Worm (Caenorhabditis elegans) whole organism, late embryonic: ENCODE data around the gene mab-10.
A peak's percentile ranks its signal among the peaks of the same experiment; 100 is the strongest.

Source experiments
- C08G9.2 ChIP-seq: sonication (generic microtip); optimal IDR thresholded peaks from 2 replicates; lab custom pipeline; 2016; ENCODE audit warnings: mild to moderate bottlenecking, missing genetic modification characterization, moderate library complexity, missing compliant biosample characterization
- C38D4.7 ChIP-seq: fragments of 200-800 bp; sonication (Bioruptor generic); optimal IDR thresholded peaks from 2 replicates; lab custom pipeline; 2018; ENCODE audit warnings: mild to moderate bottlenecking, missing genetic modification characterization, moderate library complexity, missing compliant biosample characterization
- F13H6.1 ChIP-seq: sonication (generic microtip); optimal IDR thresholded peaks from 2 replicates; lab custom pipeline; 2016; ENCODE audit warnings: missing genetic modification characterization, missing compliant biosample characterization
- ahr-1 ChIP-seq: sonication (generic microtip); optimal IDR thresholded peaks from 2 replicates; lab custom pipeline; 2016; ENCODE audit warnings: missing genetic modification characterization, missing compliant biosample characterization
- ceh-14 ChIP-seq: sonication (generic microtip); optimal IDR thresholded peaks from 2 replicates; lab custom pipeline; 2016; ENCODE audit warnings: missing genotype, missing genetic modification characterization, missing compliant biosample characterization
- ceh-18 ChIP-seq: sonication (generic microtip); optimal IDR thresholded peaks from 2 replicates; lab custom pipeline; 2016; ENCODE audit warnings: missing genetic modification characterization, missing compliant biosample characterization
- ceh-19 ChIP-seq: fragments of 200-800 bp; sonication (Bioruptor generic); optimal IDR thresholded peaks from 2 replicates; lab custom pipeline; 2018; ENCODE audit warnings: mild to moderate bottlenecking, missing genetic modification characterization, missing compliant biosample characterization
- ceh-2 ChIP-seq: sonication (generic microtip); optimal IDR thresholded peaks from 2 replicates; lab custom pipeline; 2016; ENCODE audit warnings: missing genotype, missing genetic modification characterization, missing compliant biosample characterization
- ceh-24 ChIP-seq: sonication (generic microtip); optimal IDR thresholded peaks from 2 replicates; lab custom pipeline; 2016; ENCODE audit warnings: mild to moderate bottlenecking, missing genetic modification characterization, missing compliant biosample characterization
- ceh-31 ChIP-seq: sonication (generic microtip); optimal IDR thresholded peaks from 2 replicates; lab custom pipeline; 2016; ENCODE audit warnings: missing genetic modification characterization, missing compliant biosample characterization
- ceh-45 ChIP-seq: fragments of 200-800 bp; sonication (Bioruptor generic); IDR thresholded peaks from 2 replicates; pipeline ENCODE4 v1.3.6; 2022; ENCODE audit warnings: missing genetic modification reagents, missing genetic modification characterization, missing compliant biosample characterization
- ceh-48 ChIP-seq: sonication (generic microtip); optimal IDR thresholded peaks from 2 replicates; lab custom pipeline; 2016; ENCODE audit warnings: missing genetic modification characterization, inconsistent platforms, missing compliant biosample characterization
- che-1 ChIP-seq: sonication (generic microtip); optimal IDR thresholded peaks from 2 replicates; lab custom pipeline; 2016; ENCODE audit warnings: mild to moderate bottlenecking, missing genetic modification characterization, missing compliant biosample characterization
- elt-2 ChIP-seq: sonication (generic microtip); optimal IDR thresholded peaks from 2 replicates; lab custom pipeline; 2016; ENCODE audit warnings: missing genetic modification reagents, missing genetic modification characterization, missing compliant biosample characterization
- elt-4 ChIP-seq: sonication (generic microtip); optimal IDR thresholded peaks from 2 replicates; lab custom pipeline; 2016; ENCODE audit warnings: missing genetic modification characterization, missing compliant biosample characterization
- ets-4 ChIP-seq: sonication (generic microtip); optimal IDR thresholded peaks from 2 replicates; lab custom pipeline; 2016; ENCODE audit warnings: missing genetic modification characterization, missing compliant biosample characterization
- fax-1 ChIP-seq: sonication (generic microtip); optimal IDR thresholded peaks from 2 replicates; lab custom pipeline; 2016; ENCODE audit warnings: missing genotype, missing genetic modification characterization, missing compliant biosample characterization
- gmeb-2 ChIP-seq: sonication (generic microtip); optimal IDR thresholded peaks from 2 replicates; lab custom pipeline; 2016; ENCODE audit warnings: missing genetic modification characterization, inconsistent platforms, missing compliant biosample characterization
- hlh-13 ChIP-seq: fragments of 200-800 bp; sonication (Bioruptor generic); optimal IDR thresholded peaks from 2 replicates; lab custom pipeline; 2018; ENCODE audit warnings: mild to moderate bottlenecking, missing genetic modification characterization, missing compliant biosample characterization
- hlh-8 ChIP-seq: sonication (generic microtip); optimal IDR thresholded peaks from 2 replicates; lab custom pipeline; 2016; ENCODE audit warnings: missing genotype, missing genetic modification characterization, missing compliant biosample characterization
- lim-6 ChIP-seq: sonication (generic microtip); optimal IDR thresholded peaks from 2 replicates; lab custom pipeline; 2016; ENCODE audit warnings: missing genetic modification characterization, missing compliant biosample characterization
- mec-3 ChIP-seq: sonication (generic microtip); optimal IDR thresholded peaks from 2 replicates; lab custom pipeline; 2016; ENCODE audit warnings: borderline replicate concordance, missing genetic modification characterization, missing compliant biosample characterization
- nfya-1 ChIP-seq: sonication (generic microtip); optimal IDR thresholded peaks from 2 replicates; lab custom pipeline; 2017; ENCODE audit warnings: missing genetic modification characterization, mild to moderate bottlenecking, missing compliant biosample characterization, antibody characterized with exemption, moderate library complexity
- nhr-11 ChIP-seq: fragments of 150-350 bp; optimal IDR thresholded peaks from 2 replicates; lab custom pipeline; 2014; ENCODE audit warnings: missing biosample characterization, missing genetic modification characterization
- npax-4 ChIP-seq: sonication (generic microtip); optimal IDR thresholded peaks from 2 replicates; lab custom pipeline; 2016; ENCODE audit warnings: missing genetic modification characterization, missing compliant biosample characterization
- odd-2 ChIP-seq: sonication (generic microtip); optimal IDR thresholded peaks from 2 replicates; lab custom pipeline; 2017; ENCODE audit warnings: antibody characterized with exemption, mild to moderate bottlenecking, missing genetic modification characterization, missing compliant biosample characterization
- pag-3 ChIP-seq: sonication (generic microtip); optimal IDR thresholded peaks from 2 replicates; lab custom pipeline; 2016; ENCODE audit warnings: missing compliant biosample characterization, missing genetic modification characterization, borderline replicate concordance
- pax-1 ChIP-seq: fragments of 150-350 bp; optimal IDR thresholded peaks from 2 replicates; lab custom pipeline; 2014; ENCODE audit warnings: missing biosample characterization, missing genetic modification characterization
- pha-2 ChIP-seq: sonication (generic microtip); optimal IDR thresholded peaks from 2 replicates; lab custom pipeline; 2017; ENCODE audit warnings: mild to moderate bottlenecking, missing genetic modification characterization, missing compliant biosample characterization
- pha-4 ChIP-seq: fragments of 150-350 bp; optimal IDR thresholded peaks from 2 replicates; lab custom pipeline; 2018; ENCODE audit warnings: missing biosample characterization, missing genetic modification reagents, missing genetic modification characterization
- pqm-1 ChIP-seq: sonication (generic microtip); optimal IDR thresholded peaks from 2 replicates; lab custom pipeline; 2016; ENCODE audit warnings: missing genetic modification characterization, missing compliant biosample characterization
- pros-1 ChIP-seq: fragments of 150-350 bp; optimal IDR thresholded peaks from 2 replicates; lab custom pipeline; 2014; ENCODE audit warnings: missing biosample characterization, missing genetic modification reagents, missing genetic modification characterization
- ref-2 ChIP-seq: sonication (generic microtip); optimal IDR thresholded peaks from 2 replicates; lab custom pipeline; 2016; ENCODE audit warnings: missing genetic modification characterization, missing compliant biosample characterization
- sdc-2 ChIP-seq: sonication (generic microtip); optimal IDR thresholded peaks from 2 replicates; lab custom pipeline; 2016; ENCODE audit warnings: missing genotype, missing genetic modification characterization, missing compliant biosample characterization
- sox-2 ChIP-seq: fragments of 200-800 bp; sonication (Bioruptor generic); IDR thresholded peaks from 2 replicates; pipeline ENCODE4 v1.3.6; 2022; ENCODE audit warnings: missing genetic modification reagents, missing genetic modification characterization, missing compliant biosample characterization
- tbx-2 ChIP-seq: sonication (generic microtip); optimal IDR thresholded peaks from 2 replicates; lab custom pipeline; 2016; ENCODE audit warnings: missing genetic modification characterization, missing compliant biosample characterization
- tbx-7 ChIP-seq: sonication (generic microtip); optimal IDR thresholded peaks from 2 replicates; lab custom pipeline; 2016; ENCODE audit warnings: missing genotype, missing genetic modification characterization, missing compliant biosample characterization
- ttx-3 ChIP-seq: sonication (generic microtip); optimal IDR thresholded peaks from 2 replicates; lab custom pipeline; 2016; ENCODE audit warnings: missing genetic modification reagents, missing genetic modification characterization, missing compliant biosample characterization
- unc-42 ChIP-seq: sonication (generic microtip); optimal IDR thresholded peaks from 2 replicates; lab custom pipeline; 2016; ENCODE audit warnings: missing genotype, missing genetic modification characterization, missing compliant biosample characterization
- unc-86 ChIP-seq: sonication (generic microtip); optimal IDR thresholded peaks from 2 replicates; lab custom pipeline; 2016; ENCODE audit warnings: missing genetic modification characterization, missing compliant biosample characterization
- zip-5 ChIP-seq: sonication (generic microtip); optimal IDR thresholded peaks from 2 replicates; lab custom pipeline; 2016; ENCODE audit warnings: missing genetic modification characterization, missing compliant biosample characterization

mab-10 gene

ce11 chrII:10533985-10534384, 6.1 kb downstream of the mab-10 start:
- TF ChIP-seq C38D4.7 (GFP tag; lab: Kevin White, UChicago) (no peak), che-1 (no peak), pax-1 (tag; lab: Kevin White, UChicago) (no peak), nhr-11 (tag; lab: Kevin White, UChicago) (no peak), ahr-1 (tag; lab: Kevin White, UChicago) (no peak), npax-4 (tag; lab: Kevin White, UChicago) (no peak), ceh-48 (tag; lab: Kevin White, UChicago) (no peak), pha-4 (no peak), pros-1 (tag; lab: Kevin White, UChicago) (no peak), ref-2 (no peak), ceh-31 (no peak), F13H6.1 (tag; lab: Kevin White, UChicago) (no peak), ceh-19 (GFP tag; lab: Kevin White, UChicago) (no peak), ceh-24 (tag; lab: Kevin White, UChicago) (no peak), sdc-2 (tag; lab: Kevin White, UChicago) (no peak)
- TF ChIP-seq, all 69 proteins: peak for 0

ce11 chrII:10537571-10537970, 9.7 kb downstream of the mab-10 start, which contains the start of gene R166.2:
TSS of gene R166.2 (minus strand) at chrII:10537671.
- TF ChIP-seq zip-5 (tag; lab: Kevin White, UChicago) (no peak), ceh-31 (no peak), ceh-48 (tag; lab: Kevin White, UChicago) (no peak), ceh-14 (tag; lab: Kevin White, UChicago) (no peak), che-1 (no peak), unc-42 (tag; lab: Kevin White, UChicago) (no peak), ceh-18 (tag; lab: Kevin White, UChicago) (no peak), pag-3 (tag; lab: Kevin White, UChicago) (no peak), fax-1 (tag; lab: Kevin White, UChicago) (no peak), nfya-1 (no peak), sox-2 (no peak), gmeb-2 (tag; lab: Kevin White, UChicago) (no peak), pqm-1 (tag; lab: Kevin White, UChicago) (no peak), mec-3 (tag; lab: Kevin White, UChicago) (no peak), nhr-11 (tag; lab: Kevin White, UChicago) (no peak), ceh-45 (GFP tag; lab: Robert Waterston, UW) (no peak), ceh-2 (tag; lab: Kevin White, UChicago) (no peak), ttx-3 (tag; lab: Kevin White, UChicago) (no peak), elt-4 (tag; lab: Kevin White, UChicago) (no peak), hlh-13 (GFP tag; lab: Kevin White, UChicago) (no peak)

DNA sequence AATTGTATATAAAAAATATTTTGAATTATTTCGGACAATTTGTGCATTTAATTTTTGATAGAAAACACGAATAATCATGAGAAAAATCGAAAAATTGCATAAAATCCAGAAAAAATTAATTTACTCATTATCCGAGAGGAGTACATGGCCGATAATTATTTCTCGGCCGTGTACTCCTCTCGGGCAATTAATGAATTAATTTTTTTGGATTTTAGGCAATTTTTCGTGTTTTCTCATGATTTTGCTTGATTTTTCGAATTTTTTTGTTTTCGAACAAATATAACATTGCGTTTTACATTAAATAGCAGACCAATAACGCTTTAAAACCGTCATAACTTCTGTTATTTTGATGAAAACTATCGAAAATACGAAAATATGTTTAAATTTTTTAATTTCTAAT, 10.1 kb downstream of the mab-10 start:
- TF ChIP-seq pha-2 (no peak), ref-2 (peak; percentile 12), ceh-31 (peak; percentile 83), nfya-1 (no peak), F13H6.1 (tag; lab: Kevin White, UChicago) (peak; percentile 36), odd-2 (no peak), ceh-24 (tag; lab: Kevin White, UChicago) (no peak), tbx-2 (tag; lab: Kevin White, UChicago) (peak; percentile 83), hlh-8 (tag; lab: Kevin White, UChicago) (peak; percentile 26), lim-6 (tag; lab: Kevin White, UChicago) (peak; percentile 34), unc-86 (tag; lab: Kevin White, UChicago) (peak; percentile 26), elt-2 (tag; lab: Kevin White, UChicago) (peak; percentile 40), ets-4 (tag; lab: Kevin White, UChicago) (peak; percentile 53), unc-42 (tag; lab: Kevin White, UChicago) (peak; percentile 47), tbx-7 (tag; lab: Kevin White, UChicago) (peak; percentile 68), zip-5 (tag; lab: Kevin White, UChicago) (peak; percentile 70), ttx-3 (tag; lab: Kevin White, UChicago) (peak; percentile 4), ceh-2 (tag; lab: Kevin White, UChicago) (peak; percentile 85), C08G9.2 (peak; percentile 81)
- TF ChIP-seq, all 69 proteins: peak for 15
